Worm (Caenorhabditis elegans) whole organism, mixed stage, embryonic: ENCODE data around the gene cav-1.

Source experiments
- drap-1 ChIP-seq: fragments of 200-800 bp; sonication (Bioruptor generic); optimal IDR thresholded peaks from 3 replicates; lab custom pipeline; 2018; ENCODE audit warnings: mild to moderate bottlenecking, missing genetic modification characterization, missing compliant biosample characterization
- nhr-12 ChIP-seq: fragments of 150-350 bp; optimal IDR thresholded peaks from 2 replicates; lab custom pipeline; 2014; ENCODE audit warnings: missing biosample characterization, missing genetic modification characterization

DNA sequence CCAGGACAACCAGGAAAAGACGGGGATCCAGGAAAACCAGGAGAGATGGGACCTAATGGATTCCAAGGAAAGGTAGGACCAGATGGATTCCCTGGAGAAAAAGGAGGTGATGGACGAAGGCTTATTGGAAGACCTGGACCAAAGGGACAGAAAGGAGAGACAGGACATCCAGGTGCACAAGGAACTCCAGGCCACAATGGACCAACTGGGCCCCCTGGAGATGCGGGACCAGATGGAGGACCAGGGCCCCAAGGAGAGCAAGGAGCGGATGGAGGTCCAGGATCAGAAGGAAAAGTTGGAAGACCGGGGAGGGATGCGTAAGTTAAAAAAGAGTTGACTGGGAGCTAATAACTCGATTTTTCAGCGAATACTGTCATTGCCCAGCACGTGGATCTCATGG lies 50.3 kb downstream of the cav-1 start:
- TF ChIP-seq nhr-12 (no peak), drap-1 (GFP tag; lab: Kevin White, UChicago) (no peak)
